Fruit fly (Drosophila melanogaster) whole organism, embryonic: ENCODE measurements around the gene Polr3I.

Source experiments
- Antp ChIP-seq: fragments of 200-800 bp; sonication (Bioruptor generic); optimal IDR thresholded peaks from 3 replicates; lab custom pipeline; 2016; ENCODE audit warnings: missing biosample characterization, missing genetic modification characterization
- B-H1 ChIP-seq: fragments of 200-800 bp; sonication (Bioruptor generic); IDR thresholded peaks from 3 replicates; pipeline ENCODE4 v1.3.6; 2022; ENCODE audit warnings: missing biosample characterization, missing genetic modification characterization
- CG11093 ChIP-seq: fragments of 200-800 bp; sonication (Bioruptor generic); IDR thresholded peaks from 3 replicates; pipeline ENCODE4 v1.3.6; 2022; ENCODE audit warnings: missing biosample characterization, missing genetic modification characterization
- CG11398 ChIP-seq: fragments of 200-800 bp; sonication (Bioruptor generic); optimal IDR thresholded peaks from 2 replicates; lab custom pipeline; 2016; ENCODE audit warnings: missing biosample characterization, missing genetic modification characterization
- CG11696 ChIP-seq: fragments of 200-800 bp; sonication (Bioruptor generic); IDR thresholded peaks from 2 replicates; pipeline ENCODE4 v1.3.6; 2022; ENCODE audit warnings: missing biosample characterization, missing genetic modification characterization
- CG11723 ChIP-seq: fragments of 200-800 bp; sonication (Bioruptor generic); optimal IDR thresholded peaks from 2 replicates; lab custom pipeline; 2017; ENCODE audit warnings: missing biosample characterization, mild to moderate bottlenecking, missing genetic modification characterization
- CG14667 ChIP-seq: fragments of 200-800 bp; sonication (Bioruptor generic); IDR thresholded peaks from 2 replicates; pipeline ENCODE4 v1.3.6; 2022; ENCODE audit warnings: missing biosample characterization, missing genetic modification characterization
- CG17359 ChIP-seq: fragments of 200-800 bp; sonication (Bioruptor generic); optimal IDR thresholded peaks from 3 replicates; lab custom pipeline; 2018; ENCODE audit warnings: missing biosample characterization, mild to moderate bottlenecking, missing genetic modification characterization, moderate library complexity
- CG17361 ChIP-seq: fragments of 200-800 bp; sonication (Bioruptor generic); IDR thresholded peaks from 3 replicates; pipeline ENCODE4 v1.3.6; 2022; ENCODE audit warnings: missing biosample characterization, missing genetic modification characterization
- CG3163 ChIP-seq: fragments of 200-800 bp; sonication (Bioruptor generic); optimal IDR thresholded peaks from 3 replicates; lab custom pipeline; 2016; ENCODE audit warnings: missing biosample characterization, missing genetic modification characterization
- CG6854 ChIP-seq: fragments of 200-800 bp; sonication (Bioruptor generic); optimal IDR thresholded peaks from 3 replicates; lab custom pipeline; 2017; ENCODE audit warnings: missing biosample characterization, mild to moderate bottlenecking, missing genetic modification characterization
- CG7372 ChIP-seq: fragments of 200-800 bp; sonication (Bioruptor generic); IDR thresholded peaks from 2 replicates; pipeline ENCODE4 v1.3.6; 2022; ENCODE audit warnings: missing biosample characterization, missing genetic modification characterization
- CG8359 ChIP-seq: fragments of 200-800 bp; sonication (Bioruptor generic); optimal IDR thresholded peaks from 2 replicates; lab custom pipeline; 2017; ENCODE audit warnings: missing biosample characterization, mild to moderate bottlenecking, missing genetic modification characterization, borderline replicate concordance
- CG9817 ChIP-seq: fragments of 200-800 bp; sonication (Bioruptor generic); optimal IDR thresholded peaks from 2 replicates; lab custom pipeline; 2018; ENCODE audit warnings: missing biosample characterization, mild to moderate bottlenecking, missing genetic modification characterization, moderate library complexity
- D ChIP-seq, 2 experiments: fragments of 200-800 bp in 1 of 2; fragments of >200 bp in 1 of 2; sonication (Bioruptor generic) in 1 of 2; optimal IDR thresholded peaks; 2 replicates in 1 of 2; 3 replicates in 1 of 2; lab custom pipeline; 2017; ENCODE audit warnings: mild to moderate bottlenecking in 1 of 2, missing biosample characterization in 1 of 2, missing genetic modification characterization in 1 of 2, missing genetic modification reagents in 1 of 2
- Dip2 ChIP-seq: fragments of 200-800 bp; sonication (Bioruptor generic); IDR thresholded peaks from 2 replicates; pipeline ENCODE4 v1.3.6; 2022; ENCODE audit warnings: missing biosample characterization, missing genetic modification characterization
- Drgx ChIP-seq: fragments of 200-800 bp; sonication (Bioruptor generic); IDR thresholded peaks from 2 replicates; pipeline ENCODE4 v1.3.6; 2022; ENCODE audit warnings: missing biosample characterization, missing genetic modification characterization
- E2f2 ChIP-seq: fragments of 200-800 bp; sonication (Bioruptor generic); IDR thresholded peaks from 2 replicates; pipeline ENCODE4 v1.3.6; 2022; ENCODE audit warnings: missing biosample characterization, missing genetic modification characterization
- Gug ChIP-seq: fragments of 200-800 bp; sonication (Bioruptor generic); IDR thresholded peaks from 4 replicates; pipeline ENCODE4 v1.3.6; 2022; ENCODE audit warnings: missing biosample characterization, missing genetic modification characterization
- H2.0 ChIP-seq: fragments of 200-800 bp; sonication (Bioruptor generic); IDR thresholded peaks from 2 replicates; pipeline ENCODE4 v1.3.6; 2022; ENCODE audit warnings: missing biosample characterization, missing genetic modification characterization
- HLH3B ChIP-seq: fragments of 200-800 bp; sonication (Bioruptor generic); IDR thresholded peaks from 2 replicates; pipeline ENCODE4 v1.3.6; 2022; ENCODE audit warnings: missing biosample characterization, missing genetic modification characterization
- Hr51 ChIP-seq, 2 experiments: fragments of 200-800 bp; sonication (Bioruptor generic); optimal IDR thresholded peaks; 2 replicates in 1 of 2; 3 replicates in 1 of 2; lab custom pipeline; 2016 to 2018; ENCODE audit warnings: missing biosample characterization in 2 of 2, missing genetic modification characterization in 2 of 2, mild to moderate bottlenecking in 1 of 2, moderate library complexity in 1 of 2
- Scr ChIP-seq: fragments of 200-800 bp; sonication (Bioruptor generic); IDR thresholded peaks from 2 replicates; pipeline ENCODE4 v1.3.6; 2022; ENCODE audit warnings: missing biosample characterization, missing genetic modification characterization; ENCODE audit not compliant: partially characterized antibody
- Side ChIP-seq: fragments of 200-800 bp; sonication (Bioruptor generic); optimal IDR thresholded peaks from 2 replicates; lab custom pipeline; 2016; ENCODE audit warnings: missing biosample characterization, missing genetic modification characterization
- Sox100B ChIP-seq: fragments of 200-800 bp; sonication (Bioruptor generic); optimal IDR thresholded peaks from 3 replicates; lab custom pipeline; 2018; ENCODE audit warnings: missing biosample characterization, mild to moderate bottlenecking, missing genetic modification characterization
- Xbp1 ChIP-seq: fragments of 200-800 bp; sonication (Bioruptor generic); optimal IDR thresholded peaks from 3 replicates; lab custom pipeline; 2016; ENCODE audit warnings: missing biosample characterization, mild to moderate bottlenecking, missing genetic modification characterization
- abd-A ChIP-seq: fragments of 200-800 bp; sonication (Bioruptor generic); optimal IDR thresholded peaks from 3 replicates; lab custom pipeline; 2019; ENCODE audit warnings: missing biosample characterization, mild to moderate bottlenecking, missing genetic modification characterization, moderate library complexity
- ac ChIP-seq: fragments of 200-800 bp; sonication (Bioruptor generic); optimal IDR thresholded peaks from 3 replicates; lab custom pipeline; 2017; ENCODE audit warnings: missing biosample characterization, mild to moderate bottlenecking, missing genetic modification characterization
- ash1 ChIP-seq: fragments of 200-800 bp; sonication (Bioruptor generic); optimal IDR thresholded peaks from 2 replicates; lab custom pipeline; 2018; ENCODE audit warnings: missing biosample characterization, mild to moderate bottlenecking, missing genetic modification characterization
- az2 ChIP-seq: fragments of 200-800 bp; sonication (Bioruptor generic); optimal IDR thresholded peaks from 3 replicates; lab custom pipeline; 2016; ENCODE audit warnings: missing biosample characterization, missing genetic modification characterization
- bab2 ChIP-seq: fragments of 200-800 bp; sonication (Bioruptor generic); optimal IDR thresholded peaks from 2 replicates; lab custom pipeline; 2016; ENCODE audit warnings: missing biosample characterization, missing genetic modification characterization
- bsh ChIP-seq, 2 experiments: fragments of 200-800 bp; sonication (Bioruptor generic); optimal IDR thresholded peaks; 2 replicates each; lab custom pipeline; 2017 to 2018; ENCODE audit warnings: mild to moderate bottlenecking in 2 of 2, missing biosample characterization in 2 of 2, missing genetic modification characterization in 2 of 2, moderate library complexity in 1 of 2
- ci ChIP-seq: fragments of 200-800 bp; sonication (Bioruptor generic); IDR thresholded peaks from 3 replicates; pipeline ENCODE4 v1.3.6; 2022; ENCODE audit warnings: missing biosample characterization, missing genetic modification characterization
- eve ChIP-seq, 2 experiments: fragments of >200 bp; optimal IDR thresholded peaks; 2 replicates each; lab custom pipeline; 2017; ENCODE audit warnings: missing biosample characterization in 2 of 2, missing genetic modification characterization in 2 of 2
- fd3F ChIP-seq: fragments of 200-800 bp; sonication (Bioruptor generic); optimal IDR thresholded peaks from 2 replicates; lab custom pipeline; 2018; ENCODE audit warnings: missing biosample characterization, mild to moderate bottlenecking, missing genetic modification characterization, moderate library complexity
- gce ChIP-seq: fragments of 200-800 bp; sonication (Bioruptor generic); IDR thresholded peaks from 3 replicates; pipeline ENCODE4 v1.3.6; 2022; ENCODE audit warnings: missing biosample characterization, missing genetic modification characterization
- grn ChIP-seq: fragments of 200-800 bp; sonication (Bioruptor generic); optimal IDR thresholded peaks from 3 replicates; lab custom pipeline; 2017; ENCODE audit warnings: missing biosample characterization, missing genetic modification characterization
- h ChIP-seq: fragments of >200 bp; optimal IDR thresholded peaks from 2 replicates; lab custom pipeline; 2017
- ham ChIP-seq: fragments of 200-800 bp; sonication (Bioruptor generic); IDR thresholded peaks from 2 replicates; pipeline ENCODE4 v1.3.6; 2022; ENCODE audit warnings: missing biosample characterization, missing genetic modification characterization
- her ChIP-seq: fragments of 200-800 bp; sonication (Bioruptor generic); optimal IDR thresholded peaks from 2 replicates; lab custom pipeline; 2016; ENCODE audit warnings: missing biosample characterization, missing genetic modification characterization
- ind ChIP-seq: fragments of 200-800 bp; sonication (Bioruptor generic); optimal IDR thresholded peaks from 3 replicates; lab custom pipeline; 2016; ENCODE audit warnings: missing biosample characterization, missing genetic modification characterization
- nerfin-2 ChIP-seq: fragments of 200-800 bp; sonication (Bioruptor generic); IDR thresholded peaks from 2 replicates; pipeline ENCODE4 v1.3.6; 2022; ENCODE audit warnings: missing biosample characterization, missing genetic modification characterization; ENCODE audit not compliant: partially characterized antibody
- onecut ChIP-seq: fragments of 200-800 bp; sonication (Bioruptor generic); IDR thresholded peaks from 2 replicates; pipeline ENCODE4 v1.3.6; 2022; ENCODE audit warnings: missing biosample characterization, missing genetic modification characterization
- prd ChIP-seq, 3 experiments: fragments of >200 bp in 2 of 3; fragments of 200-800 bp in 1 of 3; sonication (Bioruptor generic) in 1 of 3; optimal IDR thresholded peaks in 2 of 3; IDR thresholded peaks in 1 of 3; 2 replicates in 2 of 3; 3 replicates in 1 of 3; pipeline versions ENCODE4 v1.3.6 to Lab custom; 2017 to 2022; ENCODE audit warnings: missing biosample characterization in 1 of 3, missing genetic modification characterization in 1 of 3
- sens-2 ChIP-seq: fragments of 200-800 bp; sonication (Bioruptor generic); IDR thresholded peaks from 2 replicates; pipeline ENCODE4 v1.3.6; 2022; ENCODE audit warnings: missing biosample characterization, missing genetic modification characterization
- sisA ChIP-seq: fragments of 200-800 bp; sonication (Bioruptor generic); IDR thresholded peaks from 2 replicates; pipeline ENCODE4 v1.3.6; 2022; ENCODE audit warnings: missing biosample characterization, missing genetic modification characterization
- slbo ChIP-seq: fragments of 200-800 bp; sonication (Bioruptor generic); IDR thresholded peaks from 2 replicates; pipeline ENCODE4 v1.3.6; 2022; ENCODE audit warnings: missing biosample characterization, missing genetic modification characterization
- tgo ChIP-seq: fragments of 200-800 bp; sonication (Bioruptor generic); IDR thresholded peaks from 3 replicates; pipeline ENCODE4 v1.3.6; 2022; ENCODE audit warnings: missing biosample characterization, missing genetic modification characterization
- tio ChIP-seq: fragments of 200-800 bp; sonication (Bioruptor generic); optimal IDR thresholded peaks from 2 replicates; lab custom pipeline; 2017; ENCODE audit warnings: missing biosample characterization, missing genetic modification characterization, inconsistent platforms
- zen2 ChIP-seq: fragments of 200-800 bp; sonication (Bioruptor generic); IDR thresholded peaks from 3 replicates; pipeline ENCODE4 v1.3.6; 2022; ENCODE audit warnings: missing biosample characterization, missing genetic modification characterization; ENCODE audit not compliant: partially characterized antibody

Gene Polr3I

dm6 chrX:16854746-16855145 lies 29.6 kb upstream of the Polr3I start (continued):
- TF ChIP-seq D (optimal IDR thresholded peaks at IDR 0.05; lab: Kevin White, UChicago) (no peak), D (GFP tag; optimal IDR thresholded peaks at IDR 0.05; lab: Kevin White, UChicago) (peak; percentile 57), Side (GFP tag; lab: Kevin White, UChicago) (no peak), slbo (GFP tag; lab: Robert Waterston, UW) (peak; percentile 38; the same call in 1 of the 2 replicates), ac (no peak), Xbp1 (GFP tag; lab: Kevin White, UChicago) (peak; percentile 47), ham (no peak), onecut (GFP tag; lab: Robert Waterston, UW) (peak; percentile 36; the same call in 1 of the 2 replicates), CG11398 (no peak), CG17359 (peak; percentile 65), sisA (GFP tag; lab: Robert Waterston, UW) (peak; percentile 51; the same call in 1 of the 2 replicates), bsh (GFP tag; optimal IDR thresholded peaks at IDR 0.05; lab: Kevin White, UChicago) (peak in 1 of 2 experiments; percentile 54), ind (GFP tag; lab: Kevin White, UChicago) (peak; percentile 36), Gug (GFP tag; lab: Robert Waterston, UW) (no peak), abd-A (tag; lab: Kevin White, UChicago) (no peak), Sox100B (GFP tag; lab: Kevin White, UChicago) (peak; percentile 77), prd (optimal IDR thresholded peaks at IDR 0.05; lab: Kevin White, UChicago) (no peak), prd (GFP tag; IDR thresholded peaks at IDR 0.05; lab: Robert Waterston, UW) (peak; percentile 42; the same call in 2 of the 3 replicates), CG8359 (GFP tag; lab: Kevin White, UChicago) (no peak), tgo (GFP tag; lab: Robert Waterston, UW) (peak; percentile 61; the same call in 2 of the 3 replicates), nerfin-2 (GFP tag; lab: Robert Waterston, UW) (no peak), ash1 (no peak), Scr (GFP tag; lab: Robert Waterston, UW) (no peak), her (GFP tag; lab: Kevin White, UChicago) (no peak), az2 (GFP tag; lab: Kevin White, UChicago) (peak; percentile 35), Dip2 (GFP tag; lab: Robert Waterston, UW) (no peak), CG14667 (0 out of 2 replicates have a peak, but pooled peaks have one; percentile 30), bab2 (GFP tag; lab: Kevin White, UChicago) (peak; percentile 2), zen2 (no peak), CG11723 (peak; percentile 23), B-H1 (GFP tag; lab: Robert Waterston, UW) (0 out of 3 replicates have a peak, but pooled peaks have one; percentile 10), Drgx (GFP tag; lab: Robert Waterston, UW) (0 out of 2 replicates have a peak, but pooled peaks have one; percentile 31), h (lab: Kevin White, UChicago) (no peak), tio (GFP tag; lab: Kevin White, UChicago) (peak; percentile 28), CG9817 (tag; lab: Kevin White, UChicago) (peak; percentile 24), HLH3B (GFP tag; lab: Robert Waterston, UW) (peak; percentile 61), E2f2 (GFP tag; lab: Robert Waterston, UW) (peak; percentile 18; the same call in 1 of the 2 replicates), CG17361 (GFP tag; lab: Robert Waterston, UW) (peak; percentile 74), gce (GFP tag; lab: Robert Waterston, UW) (no peak), CG11093 (no peak), CG7372 (GFP tag; lab: Robert Waterston, UW) (no peak), sens-2 (GFP tag; lab: Robert Waterston, UW) (no peak), eve (GFP tag; optimal IDR thresholded peaks at IDR 0.05; lab: Kevin White, UChicago) (peak in 1 of 2 experiments; percentile 69), CG3163 (GFP tag; lab: Kevin White, UChicago) (no peak), Hr51 (GFP tag; optimal IDR thresholded peaks at IDR 0.05; lab: Kevin White, UChicago) (peak in 1 of 2 experiments; percentile 80), fd3F (GFP tag; lab: Kevin White, UChicago) (peak; percentile 26), CG6854 (GFP tag; lab: Kevin White, UChicago) (peak; percentile 37), grn (GFP tag; lab: Kevin White, UChicago) (no peak), H2.0 (GFP tag; lab: Robert Waterston, UW) (0 out of 2 replicates have a peak, but pooled peaks have one; percentile 23), Antp (GFP tag; lab: Kevin White, UChicago) (no peak), CG11696 (GFP tag; lab: Robert Waterston, UW) (peak; percentile 59), ci (GFP tag; lab: Robert Waterston, UW) (0 out of 3 replicates have a peak, but pooled peaks have one; percentile 38)
